Worm (Caenorhabditis elegans): ENCODE results near the gene R07B1.11.

DNA sequence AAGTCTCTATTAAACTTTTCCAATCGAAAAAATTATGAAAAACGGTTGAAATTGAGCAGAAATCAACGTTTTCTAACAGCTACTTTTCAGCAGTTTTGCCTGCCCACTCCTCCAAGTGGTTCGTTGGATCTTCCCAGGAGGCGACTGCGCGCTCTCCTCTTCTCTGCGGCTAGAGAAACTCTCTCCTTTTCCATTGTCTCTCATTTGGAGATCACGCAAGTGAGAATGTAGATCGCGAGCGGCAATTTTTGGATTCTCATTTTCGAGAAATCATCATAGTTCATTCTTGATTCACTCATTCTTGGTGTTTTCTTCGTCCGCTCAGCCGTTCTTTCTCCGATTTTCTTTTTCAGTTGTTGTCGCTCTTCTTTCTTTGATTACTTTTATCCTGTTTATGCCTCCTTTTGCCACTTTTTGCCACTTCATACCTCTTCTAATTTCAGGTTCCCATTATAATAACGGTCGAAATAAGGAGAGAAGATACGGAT, 27.2 kb downstream of the R07B1.11 start, which contains the start of gene mrp-4:
- TF ChIP-seq pha-4 (GFP tag; IDR thresholded peaks at IDR 0.05) (no peak), pha-4 (tag; optimal IDR thresholded peaks at IDR 0.05) (no peak), pqm-1 (tag; optimal IDR thresholded peaks at IDR 0.05) (no peak), mes-2 (tag; optimal IDR thresholded peaks at IDR 0.05; ENCODE audit: poor library complexity, severe bottlenecking) (no peak), F49E8.2 (tag; optimal IDR thresholded peaks at IDR 0.05; ENCODE audit: borderline replicate concordance) (no peak), lin-13 (GFP tag; optimal IDR thresholded peaks at IDR 0.05) (no peak), nhr-237 (tag; optimal IDR thresholded peaks at IDR 0.05) (no peak), zfp-2 (tag; optimal IDR thresholded peaks at IDR 0.05) (no peak), ZK546.5 (tag; optimal IDR thresholded peaks at IDR 0.05) (no peak), lin-15B (tag; optimal IDR thresholded peaks at IDR 0.05) (no peak), snpc-4 (tag; optimal IDR thresholded peaks at IDR 0.05) (no peak), nhr-77 (tag; optimal IDR thresholded peaks at IDR 0.05) (no peak), ztf-11 (tag; optimal IDR thresholded peaks at IDR 0.05) (no peak), dve-1 (tag; optimal IDR thresholded peaks at IDR 0.05; ENCODE audit: insufficient read depth) (no peak), fos-1 (tag; optimal IDR thresholded peaks at IDR 0.05) (no peak)

Measured in whole organism, L4 larva.